Fruit fly (Drosophila melanogaster): Measurements from ENCODE around the gene Srlp.

Srlp gene

DNA sequence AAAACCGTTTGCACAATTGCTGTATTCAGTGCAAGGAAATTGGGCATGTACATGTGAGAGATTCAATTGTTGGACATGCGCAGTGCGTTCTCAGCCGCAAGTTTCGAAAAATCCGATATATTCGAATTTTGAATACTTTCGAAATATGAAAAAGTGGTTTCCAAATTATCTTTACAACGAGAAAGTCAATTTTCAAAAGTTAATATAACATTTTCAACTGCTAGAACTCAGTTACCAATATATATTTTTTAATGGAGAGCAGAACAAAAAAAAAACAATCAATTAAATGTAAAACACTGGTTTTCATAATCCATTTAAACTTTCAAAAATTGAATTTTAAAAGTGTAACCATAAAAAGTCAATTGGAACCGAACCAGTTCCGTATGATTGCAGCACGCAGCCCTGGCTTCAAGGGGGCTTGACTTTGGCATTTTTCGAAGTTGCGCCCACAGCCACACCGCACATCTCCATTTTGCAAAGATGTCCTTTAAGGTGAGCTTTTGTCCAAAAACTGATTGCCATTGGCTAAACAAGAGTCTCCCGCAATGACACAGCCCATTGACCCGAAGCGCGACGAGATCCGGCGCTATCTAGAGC, 11.4 kb upstream of the Srlp start, which contains the start of the genes Scgbeta and CG17202 (continued):
- TF ChIP-seq YL-1 (GFP tag; optimal IDR thresholded peaks at IDR 0.05) (peak; percentile 59), sens-2 (GFP tag; IDR thresholded peaks at IDR 0.05) (no peak), CG14667 (GFP tag; IDR thresholded peaks at IDR 0.05) (no peak), peb (GFP tag; IDR thresholded peaks at IDR 0.05) (no peak), phol (tag; optimal IDR thresholded peaks at IDR 0.05) (peak; percentile 93), Meics (GFP tag; optimal IDR thresholded peaks at IDR 0.05) (no peak), CG7745 (tag; optimal IDR thresholded peaks at IDR 0.05) (no peak), CG7271 (tag; optimal IDR thresholded peaks at IDR 0.05) (no peak), scrt (GFP tag; optimal IDR thresholded peaks at IDR 0.05) (no peak), slp2 (GFP tag; optimal IDR thresholded peaks at IDR 0.05) (no peak), CG13287 (GFP tag; IDR thresholded peaks at IDR 0.05; ENCODE audit: partially characterized antibody) (no peak), CG32767 (GFP tag; IDR thresholded peaks at IDR 0.05) (0 out of 2 replicates have a peak, but pooled peaks have one; percentile 12), Fer3 (tag; optimal IDR thresholded peaks at IDR 0.05) (no peak), CG18764 (GFP tag; optimal IDR thresholded peaks at IDR 0.05) (no peak), CG3838 (GFP tag; optimal IDR thresholded peaks at IDR 0.05) (no peak), Rfx (GFP tag; IDR thresholded peaks at IDR 0.05) (0 out of 2 replicates have a peak, but pooled peaks have one; percentile 40), Mes4 (GFP tag; optimal IDR thresholded peaks at IDR 0.05) (no peak), wor (GFP tag; IDR thresholded peaks at IDR 0.05) (no peak)

DNA sequence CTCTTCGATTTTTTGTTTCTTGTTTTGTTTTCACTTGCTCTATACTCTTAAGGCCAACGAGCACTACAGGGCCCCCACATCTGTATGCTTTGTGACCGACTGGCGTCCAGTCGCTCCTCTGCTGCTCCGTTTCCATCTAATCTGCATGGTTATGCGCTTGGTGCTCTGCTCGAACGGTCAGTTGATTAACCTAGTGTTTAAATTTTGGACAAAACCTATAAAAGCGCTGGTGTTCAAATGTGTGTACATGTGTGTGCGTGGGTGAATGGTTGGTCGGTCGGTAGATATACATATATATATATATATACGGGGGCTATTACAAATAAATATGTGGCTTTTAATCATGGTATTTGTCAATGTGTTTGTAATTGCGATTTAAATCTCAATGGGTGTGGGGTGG, 9.9 kb upstream of the Srlp start:
- TF ChIP-seq sisA (GFP tag; IDR thresholded peaks at IDR 0.05), result no peak
- TF ChIP-seq ftz-f1 (GFP tag; optimal IDR thresholded peaks at IDR 0.05), result no peak
- no peak for TF ChIP-seq vnd (GFP tag; IDR thresholded peaks at IDR 0.05; ENCODE audit: partially characterized antibody)
- no peak for TF ChIP-seq Taf1 (GFP tag; IDR thresholded peaks at IDR 0.05)
- TF ChIP-seq Med (GFP tag), result peak; percentile 30
- no peak for TF ChIP-seq CG12299 (tag; optimal IDR thresholded peaks at IDR 0.05)
- peak; percentile 8; the same call in 1 of the 3 replicates for TF ChIP-seq sr (GFP tag; IDR thresholded peaks at IDR 0.05)
- no peak for TF ChIP-seq HmgZ (tag; optimal IDR thresholded peaks at IDR 0.05)
- 0 out of 3 replicates have a peak, but pooled peaks have one; percentile 34 for TF ChIP-seq CG6791 (GFP tag; IDR thresholded peaks at IDR 0.05; ENCODE audit: partially characterized antibody)
- TF ChIP-seq CG6813 (GFP tag; optimal IDR thresholded peaks at IDR 0.05), result no peak
- TF ChIP-seq cwo (GFP tag; optimal IDR thresholded peaks at IDR 0.05), result no peak
- TF ChIP-seq Ets65A (GFP tag), result peak; percentile 44
- no peak for TF ChIP-seq CG13296 (GFP tag; optimal IDR thresholded peaks at IDR 0.05)
- TF ChIP-seq CTCF (GFP tag; optimal IDR thresholded peaks at IDR 0.05), result no peak
- TF ChIP-seq crc (GFP tag; optimal IDR thresholded peaks at IDR 0.05), result no peak

DNA sequence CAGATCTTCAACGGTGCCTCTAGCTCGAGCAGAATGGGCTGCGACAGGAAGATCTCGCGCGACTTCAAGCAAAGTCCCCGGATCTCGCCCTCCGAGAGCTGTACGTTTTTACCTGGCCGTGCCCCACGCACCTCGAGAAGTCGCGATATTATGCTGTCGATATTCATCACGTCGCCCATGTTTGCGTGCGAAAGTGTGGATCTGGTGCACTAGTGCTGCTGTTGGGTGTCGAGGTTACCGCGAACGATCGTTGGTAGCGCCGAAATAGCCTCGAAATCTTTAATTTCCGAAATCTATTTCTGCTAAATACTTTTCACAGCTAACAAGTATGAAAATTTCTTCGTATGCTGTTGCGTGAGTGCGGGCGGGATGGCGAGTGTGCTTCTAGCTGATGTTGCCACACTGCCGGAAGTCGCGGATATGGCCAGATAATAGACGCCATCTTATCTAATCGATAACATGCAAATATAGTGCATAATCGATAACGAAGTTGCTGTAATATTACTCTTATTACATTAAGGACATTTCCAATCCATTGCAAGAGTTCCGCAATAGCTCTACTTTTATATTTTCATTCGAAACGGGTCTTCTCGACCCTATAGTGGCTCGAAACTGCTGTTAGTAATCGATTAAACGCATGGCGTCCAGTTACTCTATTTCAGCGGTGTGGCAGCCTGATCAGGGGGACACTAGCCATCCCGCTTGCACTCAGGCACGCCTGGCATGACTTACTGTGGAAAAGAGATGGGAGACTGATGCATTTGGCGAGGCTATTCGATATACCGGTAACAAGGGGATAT, 8.2 kb upstream of the Srlp start, which contains the start of gene Pp1-87B:
TSS of gene Pp1-87B (minus strand) at position 408 of the 800 bp plus-strand sequence.
- TF ChIP-seq CG15011 (GFP tag; optimal IDR thresholded peaks at IDR 0.05) (no peak), CG15514 (GFP tag; optimal IDR thresholded peaks at IDR 0.05) (no peak), Six4 (GFP tag; optimal IDR thresholded peaks at IDR 0.05) (no peak), CG42726 (GFP tag; IDR thresholded peaks at IDR 0.05; ENCODE audit: partially characterized antibody) (no peak; the same call in 1 of the 2 replicates), CG6272 (GFP tag; IDR thresholded peaks at IDR 0.05) (no peak), HLH54F (GFP tag; optimal IDR thresholded peaks at IDR 0.05) (no peak), dm (GFP tag; optimal IDR thresholded peaks at IDR 0.05) (peak; percentile 89), Hey (tag; optimal IDR thresholded peaks at IDR 0.05) (no peak), CG5953 (GFP tag; IDR thresholded peaks at IDR 0.05) (no peak), Taf1 (GFP tag; IDR thresholded peaks at IDR 0.05) (no peak), CG11398 (GFP tag; optimal IDR thresholded peaks at IDR 0.05) (no peak), pzg (GFP tag; optimal IDR thresholded peaks at IDR 0.05) (peak; percentile 77), Stat92E (GFP tag; optimal IDR thresholded peaks at IDR 0.05) (peak in 1 of 3 experiments; percentile 16), CG4617 (GFP tag; optimal IDR thresholded peaks at IDR 0.05; ENCODE audit: borderline replicate concordance) (no peak), twi (tag; optimal IDR thresholded peaks at IDR 0.05) (peak; percentile 28), yki (optimal IDR thresholded peaks at IDR 0.05) (no peak)
